Fruit fly (Drosophila melanogaster) whole organism, wandering third instar larva: Measurements from ENCODE around the gene Elp5.

Source experiments
- Abd-B ChIP-seq: fragments of >200 bp; optimal IDR thresholded peaks from 2 replicates; lab custom pipeline; 2017; ENCODE audit warnings: missing biosample characterization, missing genetic modification characterization
- CG9705 ChIP-seq: fragments of 200-800 bp; sonication (Bioruptor generic); optimal IDR thresholded peaks from 2 replicates; lab custom pipeline; 2018; ENCODE audit warnings: missing biosample characterization, mild to moderate bottlenecking, missing genetic modification characterization
- Dfd ChIP-seq: fragments of >200 bp; optimal IDR thresholded peaks from 2 replicates; lab custom pipeline; 2017; ENCODE audit warnings: missing biosample characterization, missing genetic modification characterization
- GATAd ChIP-seq: sonication (Bioruptor generic); optimal IDR thresholded peaks from 2 replicates; lab custom pipeline; 2016; ENCODE audit warnings: missing biosample characterization, missing genetic modification characterization
- HLH106 ChIP-seq: fragments of 200-800 bp; optimal IDR thresholded peaks from 3 replicates; lab custom pipeline; 2019; ENCODE audit warnings: missing biosample characterization, mild to moderate bottlenecking, missing genetic modification characterization, moderate library complexity
- Hnf4 ChIP-seq: fragments of 200-800 bp; sonication (Bioruptor generic); optimal IDR thresholded peaks from 2 replicates; lab custom pipeline; 2016; ENCODE audit warnings: missing biosample characterization, mild to moderate bottlenecking, missing genetic modification characterization
- Hr78 ChIP-seq: fragments of >200 bp; optimal IDR thresholded peaks from 2 replicates; lab custom pipeline; 2017; ENCODE audit warnings: missing biosample characterization, missing genetic modification characterization
- Hr83 ChIP-seq: fragments of 200-300 bp; sonication (Bioruptor generic); optimal IDR thresholded peaks from 2 replicates; lab custom pipeline; 2016; ENCODE audit warnings: missing biosample characterization, mild to moderate bottlenecking, missing genetic modification characterization, moderate library complexity; ENCODE audit not compliant: poor library complexity, severe bottlenecking
- OdsH ChIP-seq: fragments of 200-800 bp; sonication (Bioruptor generic); optimal IDR thresholded peaks from 2 replicates; lab custom pipeline; 2016; ENCODE audit warnings: missing biosample characterization, mild to moderate bottlenecking, missing genetic modification characterization
- Rel ChIP-seq, 2 experiments: fragments of 200-800 bp; sonication (Bioruptor generic) in 1 of 2; optimal IDR thresholded peaks; 2 replicates in 1 of 2; 3 replicates in 1 of 2; lab custom pipeline; 2016 to 2019; ENCODE audit warnings: mild to moderate bottlenecking in 2 of 2, missing biosample characterization in 2 of 2, missing genetic modification characterization in 2 of 2, moderate library complexity in 1 of 2
- Sp1 ChIP-seq: fragments of 200-800 bp; sonication (Bioruptor generic); optimal IDR thresholded peaks from 3 replicates; lab custom pipeline; 2019; ENCODE audit warnings: missing biosample characterization, mild to moderate bottlenecking, missing genetic modification characterization, moderate library complexity
- Vsx2 ChIP-seq: fragments of 200-300, 225-300 bp; sonication (Bioruptor generic); optimal IDR thresholded peaks from 2 replicates; lab custom pipeline; 2018; ENCODE audit warnings: missing biosample characterization, missing genetic modification characterization; ENCODE audit not compliant: partially characterized antibody
- br ChIP-seq: fragments of 200-800 bp; sonication (Bioruptor generic); optimal IDR thresholded peaks from 2 replicates; lab custom pipeline; 2016; ENCODE audit warnings: missing biosample characterization, missing genetic modification characterization
- brk ChIP-seq: fragments of 200-800 bp; sonication (Bioruptor generic); optimal IDR thresholded peaks from 2 replicates; lab custom pipeline; 2016; ENCODE audit warnings: missing biosample characterization, mild to moderate bottlenecking, missing genetic modification characterization
- dl ChIP-seq, 2 experiments: fragments of 175-275, 200-275 bp in 1 of 2; fragments of 200-275 bp in 1 of 2; sonication (Bioruptor generic); optimal IDR thresholded peaks; lab custom pipeline; 2018; ENCODE audit warnings: mild to moderate bottlenecking in 2 of 2, missing biosample characterization in 2 of 2, missing genetic modification characterization in 2 of 2, moderate library complexity in 2 of 2; ENCODE audit not compliant: partially characterized antibody in 2 of 2, insufficient read depth in 1 of 2
- dmrt93B ChIP-seq: fragments of 200-800 bp; sonication (Bioruptor generic); optimal IDR thresholded peaks from 2 replicates; lab custom pipeline; 2018; ENCODE audit warnings: missing biosample characterization, mild to moderate bottlenecking, missing genetic modification characterization
- dsf ChIP-seq: sonication (Bioruptor generic); optimal IDR thresholded peaks from 2 replicates; lab custom pipeline; 2016; ENCODE audit warnings: missing biosample characterization, missing genetic modification characterization, borderline replicate concordance
- ey ChIP-seq: fragments of 200-800 bp; sonication (Bioruptor generic); optimal IDR thresholded peaks from 2 replicates; lab custom pipeline; 2016; ENCODE audit warnings: missing biosample characterization, missing genetic modification characterization
- foxo ChIP-seq, 2 experiments: fragments of 200-800 bp; sonication (Bioruptor generic); optimal IDR thresholded peaks; 2 replicates in 1 of 2; 3 replicates in 1 of 2; lab custom pipeline; 2016 to 2017; ENCODE audit warnings: missing biosample characterization in 2 of 2, missing genetic modification characterization in 2 of 2
- fru ChIP-seq: fragments of 200-800 bp; sonication (Bioruptor generic); optimal IDR thresholded peaks from 3 replicates; lab custom pipeline; 2016; ENCODE audit warnings: missing biosample characterization, mild to moderate bottlenecking, missing genetic modification characterization
- h ChIP-seq: fragments of 200-800 bp; sonication (Bioruptor generic); optimal IDR thresholded peaks from 3 replicates; lab custom pipeline; 2016; ENCODE audit warnings: missing biosample characterization, mild to moderate bottlenecking, missing genetic modification characterization
- jim ChIP-seq: fragments of 175-275, 200-325 bp; sonication (Bioruptor generic); optimal IDR thresholded peaks from 2 replicates; lab custom pipeline; 2016; ENCODE audit warnings: missing biosample characterization, mild to moderate bottlenecking, missing genetic modification characterization
- lola ChIP-seq: fragments of >200 bp; optimal IDR thresholded peaks from 2 replicates; lab custom pipeline; 2017; ENCODE audit warnings: missing biosample characterization, missing genetic modification characterization
- psq ChIP-seq: fragments of 200-800 bp; sonication (Bioruptor generic); optimal IDR thresholded peaks from 3 replicates; lab custom pipeline; 2017; ENCODE audit warnings: missing biosample characterization, mild to moderate bottlenecking, missing genetic modification characterization, moderate library complexity
- rgr ChIP-seq: fragments of 200-800 bp; sonication (Bioruptor generic); optimal IDR thresholded peaks from 3 replicates; lab custom pipeline; 2016; ENCODE audit warnings: missing biosample characterization, mild to moderate bottlenecking, missing genetic modification characterization
- sage ChIP-seq: fragments of 200-800 bp; sonication (Bioruptor generic); optimal IDR thresholded peaks from 2 replicates; lab custom pipeline; 2016; ENCODE audit warnings: missing biosample characterization, mild to moderate bottlenecking, missing genetic modification characterization
- sv ChIP-seq: fragments of 200-800 bp; sonication (Bioruptor generic); optimal IDR thresholded peaks from 3 replicates; lab custom pipeline; 2016; ENCODE audit warnings: missing biosample characterization, missing genetic modification characterization
- tai ChIP-seq: sonication (Bioruptor generic); optimal IDR thresholded peaks from 2 replicates; lab custom pipeline; 2016; ENCODE audit warnings: missing biosample characterization, missing genetic modification characterization
- woc ChIP-seq: sonication (Bioruptor generic); optimal IDR thresholded peaks from 2 replicates; lab custom pipeline; 2016; ENCODE audit warnings: missing biosample characterization, mild to moderate bottlenecking, missing genetic modification characterization

Elp5 gene

dm6 chr3L:2248335-2248734 lies 8.9 kb upstream of the Elp5 start, which contains the start of gene CG32305:
Gene CG32305 (plus strand): TSS chr3L:2248635.
- TF ChIP-seq GATAd (GFP tag; lab: Kevin White, UChicago), result no peak
- TF ChIP-seq, all 38 proteins: peak for 0

dm6 chr3L:2253962-2254662 lies 3.1 kb upstream of the Elp5 start:
- TF ChIP-seq Vsx2 (GFP tag; lab: Kevin White, UChicago) (no peak), Hr83 (GFP tag; lab: Kevin White, UChicago) (peak; percentile 64), psq (GFP tag; lab: Kevin White, UChicago) (no peak)

- TF ChIP-seq Dfd (GFP tag; lab: Kevin White, UChicago) (no peak), brk (GFP tag; lab: Kevin White, UChicago) (no peak), Rel (GFP tag; optimal IDR thresholded peaks at IDR 0.05; lab: Kevin White, UChicago) (no peak), Rel (tag; optimal IDR thresholded peaks at IDR 0.05; lab: Kevin White, UChicago) (no peak), tai (GFP tag; lab: Kevin White, UChicago) (no peak), ey (GFP tag; lab: Kevin White, UChicago) (no peak), dsf (GFP tag; lab: Kevin White, UChicago) (no peak), Abd-B (GFP tag; lab: Kevin White, UChicago) (no peak), h (GFP tag; lab: Kevin White, UChicago) (no peak), foxo (GFP tag; optimal IDR thresholded peaks at IDR 0.05; lab: Kevin White, UChicago) (no peak), woc (no peak), OdsH (no peak), Sp1 (GFP tag; lab: Kevin White, UChicago) (no peak), jim (GFP tag; lab: Kevin White, UChicago) (no peak), sage (no peak), rgr (no peak), CG9705 (GFP tag; lab: Kevin White, UChicago) (no peak), dl (GFP tag; optimal IDR thresholded peaks at IDR 0.05; lab: Kevin White, UChicago; ENCODE audit: insufficient read depth in 1 of 2, partially characterized antibody in 2 of 2) (no peak), Hr78 (no peak), fru (GFP tag; lab: Kevin White, UChicago) (no peak)
Observed at dm6 chr3L:2255775-2256174, 1.5 kb upstream of the Elp5 start.

- TF ChIP-seq rgr (no peak), sv (GFP tag; lab: Kevin White, UChicago) (no peak), lola (GFP tag; lab: Kevin White, UChicago) (no peak)
Observed at dm6 chr3L:2256422-2257172, 659 bp upstream of the Elp5 start.

- no peak for TF ChIP-seq Rel (GFP tag; optimal IDR thresholded peaks at IDR 0.05; lab: Kevin White, UChicago)
- no peak for TF ChIP-seq Rel (tag; optimal IDR thresholded peaks at IDR 0.05; lab: Kevin White, UChicago)
- TF ChIP-seq dmrt93B (GFP tag; lab: Kevin White, UChicago), result no peak
- no peak for TF ChIP-seq lola (GFP tag; lab: Kevin White, UChicago)
- no peak for TF ChIP-seq psq (GFP tag; lab: Kevin White, UChicago)
- TF ChIP-seq Hnf4, result no peak
- no peak for TF ChIP-seq foxo (GFP tag; optimal IDR thresholded peaks at IDR 0.05; lab: Kevin White, UChicago)
- TF ChIP-seq br, result no peak
- no peak for TF ChIP-seq h (GFP tag; lab: Kevin White, UChicago)
- no peak for TF ChIP-seq HLH106 (tag; lab: Kevin White, UChicago)
- TF ChIP-seq, all 38 proteins: peak for 0
Observed at dm6 chr3L:2261282-2261681, 4.0 kb downstream of the Elp5 start.
